Worm (Caenorhabditis elegans) whole organism, early embryonic: ENCODE results near the gene C02D5.4.

Source experiments
- B0310.2 ChIP-seq: sonication (generic microtip); optimal IDR thresholded peaks from 2 replicates; lab custom pipeline; 2016; ENCODE audit warnings: mild to moderate bottlenecking, missing genetic modification characterization, missing compliant biosample characterization
- ama-1 ChIP-seq: fragments of 150-350 bp; optimal IDR thresholded peaks from 2 replicates; lab custom pipeline; 2014
- ets-7 ChIP-seq: sonication (generic microtip); optimal IDR thresholded peaks from 2 replicates; lab custom pipeline; 2016; ENCODE audit warnings: missing genotype, missing genetic modification characterization, missing compliant biosample characterization
- hmbx-1 ChIP-seq: sonication (generic microtip); optimal IDR thresholded peaks from 2 replicates; lab custom pipeline; 2016; ENCODE audit warnings: mild to moderate bottlenecking, missing genetic modification characterization, missing compliant biosample characterization
- hnd-1 ChIP-seq: sonication (generic microtip); optimal IDR thresholded peaks from 2 replicates; lab custom pipeline; 2016; ENCODE audit warnings: missing genetic modification characterization, missing compliant biosample characterization
- pes-1 ChIP-seq: fragments of 200-800 bp; sonication (Bioruptor generic); IDR thresholded peaks from 2 replicates; pipeline ENCODE4 v1.3.6; 2022; ENCODE audit warnings: missing genetic modification reagents, missing genetic modification characterization, missing compliant biosample characterization
- scrt-1 ChIP-seq: fragments of 200-800 bp; sonication (Bioruptor generic); IDR thresholded peaks from 2 replicates; pipeline ENCODE4 v1.3.6; 2022; ENCODE audit warnings: missing genetic modification characterization, missing compliant biosample characterization

ce11 chrIII:8521654-8522392 is 30.1 kb upstream of the C02D5.4 start:
- TF ChIP-seq ama-1 (no peak), hnd-1 (no peak), B0310.2 (no peak), ets-7 (tag; lab: Kevin White, UChicago) (no peak), hmbx-1 (tag; lab: Kevin White, UChicago) (no peak), scrt-1 (GFP tag; lab: Robert Waterston, UW) (no peak), pes-1 (GFP tag; lab: Robert Waterston, UW) (no peak)
